Fruit fly (Drosophila melanogaster): ENCODE data around the gene CG13375.

Gene CG13375

DNA sequence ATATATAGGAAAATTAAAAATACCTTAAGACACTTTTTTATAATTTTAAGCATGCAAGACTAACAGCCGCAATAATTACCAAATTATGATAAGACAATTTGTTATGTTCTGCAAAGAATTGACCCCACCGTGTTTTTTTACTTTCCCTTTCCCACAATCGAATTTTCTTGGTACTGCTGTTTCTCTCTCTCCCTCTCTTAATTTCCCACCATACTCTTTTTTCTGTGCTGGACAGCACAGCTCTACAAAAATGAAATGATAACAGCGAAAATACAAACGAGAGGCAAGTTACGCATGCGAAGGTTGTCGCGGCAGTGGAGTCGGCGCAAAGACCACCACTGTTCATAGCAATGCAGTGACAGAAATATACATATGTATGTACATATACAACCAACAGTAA lies 16.9 kb downstream of the CG13375 start (continued):
- TF ChIP-seq CG11696 (GFP tag; IDR thresholded peaks at IDR 0.05) (no peak), inv (GFP tag; IDR thresholded peaks at IDR 0.05; ENCODE audit: partially characterized antibody) (no peak), CG12942 (GFP tag; optimal IDR thresholded peaks at IDR 0.05) (no peak), CG6689 (GFP tag; IDR thresholded peaks at IDR 0.05) (no peak), CG4707 (GFP tag; optimal IDR thresholded peaks at IDR 0.05) (peak; percentile 77), nau (GFP tag; optimal IDR thresholded peaks at IDR 0.05) (no peak), run (tag; optimal IDR thresholded peaks at IDR 0.05) (no peak), kni (GFP tag; optimal IDR thresholded peaks at IDR 0.05) (peak; percentile 7), jing (GFP tag; optimal IDR thresholded peaks at IDR 0.05) (no peak), CG1647 (GFP tag; optimal IDR thresholded peaks at IDR 0.05) (no peak), h (optimal IDR thresholded peaks at IDR 0.05) (no peak), CG1602 (GFP tag; optimal IDR thresholded peaks at IDR 0.05) (no peak), ase (GFP tag; IDR thresholded peaks at IDR 0.05) (no peak), ewg (GFP tag; optimal IDR thresholded peaks at IDR 0.05) (peak; percentile 96), CG8290 (GFP tag; optimal IDR thresholded peaks at IDR 0.05) (no peak), CG8290 (tag; optimal IDR thresholded peaks at IDR 0.05) (peak in 1 of 2 experiments; percentile 17), CG6854 (GFP tag; optimal IDR thresholded peaks at IDR 0.05) (no peak), hbn (GFP tag; IDR thresholded peaks at IDR 0.05; ENCODE audit: partially characterized antibody) (no peak), CG12219 (GFP tag; optimal IDR thresholded peaks at IDR 0.05) (no peak), Aef1 (GFP tag; IDR thresholded peaks at IDR 0.05) (no peak), CG3163 (GFP tag; optimal IDR thresholded peaks at IDR 0.05) (peak; percentile 90), Mad (GFP tag; optimal IDR thresholded peaks at IDR 0.05) (no peak), insv (GFP tag; optimal IDR thresholded peaks at IDR 0.05) (no peak), CG30020 (tag; optimal IDR thresholded peaks at IDR 0.05) (no peak), CG9215 (GFP tag; IDR thresholded peaks at IDR 0.05) (no peak), D19A (tag; optimal IDR thresholded peaks at IDR 0.05) (peak; percentile 29), yki (optimal IDR thresholded peaks at IDR 0.05) (no peak), Stat92E (GFP tag; optimal IDR thresholded peaks at IDR 0.05) (no peak), wdn (GFP tag; IDR thresholded peaks at IDR 0.05) (no peak), fd102C (GFP tag; optimal IDR thresholded peaks at IDR 0.05) (no peak)

DNA sequence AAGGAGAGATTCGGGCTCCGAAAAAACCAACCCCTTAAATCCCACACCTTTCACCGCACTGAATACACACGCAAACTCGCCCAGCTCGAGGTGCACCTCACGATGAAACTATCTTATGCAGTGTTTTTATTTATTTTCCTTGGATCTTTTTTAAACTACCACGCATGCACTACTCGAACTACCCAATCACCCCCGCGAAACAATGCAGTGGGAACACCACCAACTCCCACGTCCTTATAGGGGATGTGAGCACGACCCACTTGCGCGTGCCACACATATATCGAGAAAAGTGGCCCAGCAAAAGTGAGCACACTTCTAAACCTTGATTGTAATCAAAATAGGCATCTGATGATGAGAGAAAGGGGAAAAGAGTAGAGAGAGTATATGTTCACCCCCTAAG lies 18.2 kb downstream of the CG13375 start:
- TF ChIP-seq abd-A (tag; optimal IDR thresholded peaks at IDR 0.05) (no peak), grn (GFP tag; optimal IDR thresholded peaks at IDR 0.05) (peak; percentile 38), Ets65A (GFP tag) (peak; percentile 32), pros (GFP tag; optimal IDR thresholded peaks at IDR 0.05) (peak; percentile 96), CG17186 (GFP tag; optimal IDR thresholded peaks at IDR 0.05) (no peak)

DNA sequence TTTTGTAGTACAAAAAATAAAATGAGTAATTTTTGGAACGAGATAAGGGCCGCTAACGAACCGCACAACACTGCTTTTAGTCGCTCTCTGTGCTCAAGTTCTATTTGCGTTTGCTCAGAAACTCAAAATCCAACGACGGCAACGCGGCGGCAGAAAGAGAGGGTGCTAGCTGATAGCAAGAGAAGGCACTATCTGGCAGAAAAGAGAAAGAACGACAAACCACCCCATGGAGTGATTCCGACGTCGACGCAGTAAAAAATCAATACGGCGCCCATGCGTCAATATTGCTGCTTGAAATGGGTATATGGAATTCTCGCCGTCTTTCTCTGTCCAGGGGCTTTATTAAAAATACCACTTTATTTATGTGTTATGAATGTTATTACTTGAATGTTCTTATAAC lies 18.7 kb downstream of the CG13375 start:
- TF ChIP-seq Spps (tag; optimal IDR thresholded peaks at IDR 0.05) (no peak), Deaf1 (tag; optimal IDR thresholded peaks at IDR 0.05) (peak; percentile 19), sim (GFP tag; IDR thresholded peaks at IDR 0.05) (0 out of 2 replicates have a peak, but pooled peaks have one; percentile 41), Scr (GFP tag; IDR thresholded peaks at IDR 0.05; ENCODE audit: partially characterized antibody) (0 out of 2 replicates have a peak, but pooled peaks have one; percentile 26), stwl (tag; optimal IDR thresholded peaks at IDR 0.05) (peak; percentile 13), fd96Cb (tag; optimal IDR thresholded peaks at IDR 0.05) (no peak), dm (GFP tag; optimal IDR thresholded peaks at IDR 0.05) (no peak), pum (GFP tag; optimal IDR thresholded peaks at IDR 0.05) (no peak), stc (GFP tag; IDR thresholded peaks at IDR 0.05) (no peak), CG6689 (GFP tag; IDR thresholded peaks at IDR 0.05) (0 out of 2 replicates have a peak, but pooled peaks have one; percentile 11), chm (GFP tag; IDR thresholded peaks at IDR 0.05) (peak; percentile 70; the same call in 1 of the 2 replicates), unc-4 (GFP tag; IDR thresholded peaks at IDR 0.05; ENCODE audit: partially characterized antibody) (no peak), CG8765 (GFP tag; IDR thresholded peaks at IDR 0.05) (no peak), sens (GFP tag) (peak; percentile 90), Hmr (GFP tag; optimal IDR thresholded peaks at IDR 0.05) (peak; percentile 22), Adf1 (GFP tag; IDR thresholded peaks at IDR 0.05) (peak; percentile 69), Med (GFP tag) (peak; percentile 83), CG17568 (GFP tag; optimal IDR thresholded peaks at IDR 0.05) (peak; percentile 12)
